Fruit fly (Drosophila melanogaster): ENCODE results near the gene sob.

The sob gene

dm6 chr2L:3557471-3557870 lies 23.1 kb downstream of the sob start (continued):
- TF ChIP-seq Sox15 (GFP tag; optimal IDR thresholded peaks at IDR 0.05), result no peak
- peak; percentile 89 for TF ChIP-seq Eip78C (GFP tag)
- peak; percentile 61; the same call in 1 of the 3 replicates for TF ChIP-seq CG6163 (GFP tag; IDR thresholded peaks at IDR 0.05)
- no peak for TF ChIP-seq svp (GFP tag)
- TF ChIP-seq CG7368 (GFP tag; optimal IDR thresholded peaks at IDR 0.05), result no peak
- TF ChIP-seq CG8119 (GFP tag; IDR thresholded peaks at IDR 0.05), result peak; percentile 53; the same call in 2 of the 3 replicates
- peak; percentile 15 for TF ChIP-seq CG6276 (GFP tag; optimal IDR thresholded peaks at IDR 0.05)
- no peak for TF ChIP-seq CG8319 (GFP tag; optimal IDR thresholded peaks at IDR 0.05)

dm6 chr2L:3556937-3557336 lies 23.6 kb downstream of the sob start:
- TF ChIP-seq CG9139 (GFP tag; optimal IDR thresholded peaks at IDR 0.05) (no peak), CG1621 (tag; optimal IDR thresholded peaks at IDR 0.05) (no peak), vri (GFP tag; optimal IDR thresholded peaks at IDR 0.05) (no peak), CG15336 (GFP tag; IDR thresholded peaks at IDR 0.05) (no peak), Hr39 (GFP tag; optimal IDR thresholded peaks at IDR 0.05) (no peak), eg (GFP tag; IDR thresholded peaks at IDR 0.05) (no peak), CG3919 (GFP tag; optimal IDR thresholded peaks at IDR 0.05) (no peak), Ets96B (tag; optimal IDR thresholded peaks at IDR 0.05) (no peak), Sox15 (GFP tag; optimal IDR thresholded peaks at IDR 0.05) (no peak), CG6792 (GFP tag; optimal IDR thresholded peaks at IDR 0.05) (no peak), achi (GFP tag; optimal IDR thresholded peaks at IDR 0.05) (no peak), CG8319 (GFP tag; optimal IDR thresholded peaks at IDR 0.05) (no peak), CG6276 (GFP tag; optimal IDR thresholded peaks at IDR 0.05) (no peak), ss (GFP tag; optimal IDR thresholded peaks at IDR 0.05) (no peak), Hr38 (GFP tag; optimal IDR thresholded peaks at IDR 0.05) (no peak), CG8632 (GFP tag; optimal IDR thresholded peaks at IDR 0.05) (no peak), CG8119 (GFP tag; IDR thresholded peaks at IDR 0.05) (no peak)

dm6 chr2L:3555408-3556058 lies 25.0 kb downstream of the sob start:
- TF ChIP-seq Eip78C (GFP tag) (peak; percentile 45), CG34406 (GFP tag; optimal IDR thresholded peaks at IDR 0.05) (no peak), svp (GFP tag) (peak; percentile 53)

dm6 chr2L:3553902-3554301 lies 26.7 kb downstream of the sob start:
- TF ChIP-seq CG3032 (tag; optimal IDR thresholded peaks at IDR 0.05) (no peak), CG11762 (GFP tag; optimal IDR thresholded peaks at IDR 0.05; ENCODE audit: insufficient read depth) (no peak), CG8319 (GFP tag; optimal IDR thresholded peaks at IDR 0.05) (peak; percentile 21), Lpt (GFP tag; optimal IDR thresholded peaks at IDR 0.05) (no peak), CG10669 (GFP tag; optimal IDR thresholded peaks at IDR 0.05) (no peak), CG10631 (GFP tag; optimal IDR thresholded peaks at IDR 0.05) (no peak), CG16779 (tag; optimal IDR thresholded peaks at IDR 0.05) (no peak), fd59A (GFP tag; optimal IDR thresholded peaks at IDR 0.05) (no peak), pdm3 (GFP tag; optimal IDR thresholded peaks at IDR 0.05) (peak; percentile 41), CG11902 (GFP tag; optimal IDR thresholded peaks at IDR 0.05) (peak; percentile 34), CG6276 (GFP tag; optimal IDR thresholded peaks at IDR 0.05) (no peak), Sox14 (GFP tag; optimal IDR thresholded peaks at IDR 0.05) (peak; percentile 23), CG8119 (GFP tag; IDR thresholded peaks at IDR 0.05) (no peak), Hr38 (GFP tag; optimal IDR thresholded peaks at IDR 0.05) (no peak), eg (GFP tag; IDR thresholded peaks at IDR 0.05) (no peak), esn (GFP tag; optimal IDR thresholded peaks at IDR 0.05) (peak; percentile 78), CG4318 (GFP tag; optimal IDR thresholded peaks at IDR 0.05) (no peak), Gug (GFP tag; IDR thresholded peaks at IDR 0.05) (no peak), CG1621 (tag; optimal IDR thresholded peaks at IDR 0.05) (no peak), vri (GFP tag; optimal IDR thresholded peaks at IDR 0.05) (peak; percentile 51), Ets21C (GFP tag; optimal IDR thresholded peaks at IDR 0.05) (peak; percentile 57), ss (GFP tag; optimal IDR thresholded peaks at IDR 0.05) (no peak), CG8632 (GFP tag; optimal IDR thresholded peaks at IDR 0.05) (peak; percentile 26), acj6 (GFP tag; optimal IDR thresholded peaks at IDR 0.05) (peak; percentile 26), OdsH (GFP tag; optimal IDR thresholded peaks at IDR 0.05) (no peak), Met (GFP tag; optimal IDR thresholded peaks at IDR 0.05) (peak; percentile 73), Sox102F (GFP tag; optimal IDR thresholded peaks at IDR 0.05) (peak; percentile 73), Sox15 (GFP tag; optimal IDR thresholded peaks at IDR 0.05) (no peak), Eip75B (GFP tag; optimal IDR thresholded peaks at IDR 0.05) (peak; percentile 37), Hr4 (GFP tag; optimal IDR thresholded peaks at IDR 0.05) (no peak), svp (GFP tag) (peak; percentile 86), cyc (GFP tag; optimal IDR thresholded peaks at IDR 0.05) (peak; percentile 61), CG7368 (GFP tag; optimal IDR thresholded peaks at IDR 0.05) (peak; percentile 36), Smox (GFP tag; optimal IDR thresholded peaks at IDR 0.05) (peak; percentile 67)
